Fruit fly (Drosophila melanogaster): ENCODE results near the gene CG34428.

dm6 chr3L:13083432-13083831 lies 21.9 kb downstream of the CG34428 start:
- no peak for TF ChIP-seq usp (GFP tag; optimal IDR thresholded peaks at IDR 0.05)
- no peak for TF ChIP-seq CG8478 (optimal IDR thresholded peaks at IDR 0.05)
- TF ChIP-seq Dll (optimal IDR thresholded peaks at IDR 0.05): no peak
- no peak for TF ChIP-seq pan (optimal IDR thresholded peaks at IDR 0.05)
